Worm (Caenorhabditis elegans) whole organism, late embryonic: Measurements from ENCODE around the gene Y73B6BL.288.

Source experiments
- T23F11.4 ChIP-seq: fragments of 200-800 bp; sonication (Bioruptor generic); optimal IDR thresholded peaks from 2 replicates; lab custom pipeline; 2018; ENCODE audit warnings: mild to moderate bottlenecking, missing genetic modification characterization, missing compliant biosample characterization
- ceh-48 ChIP-seq: sonication (generic microtip); optimal IDR thresholded peaks from 2 replicates; lab custom pipeline; 2016; ENCODE audit warnings: missing genetic modification characterization, inconsistent platforms, missing compliant biosample characterization
- elt-4 ChIP-seq: sonication (generic microtip); optimal IDR thresholded peaks from 2 replicates; lab custom pipeline; 2016; ENCODE audit warnings: missing genetic modification characterization, missing compliant biosample characterization
- fax-1 ChIP-seq: sonication (generic microtip); optimal IDR thresholded peaks from 2 replicates; lab custom pipeline; 2016; ENCODE audit warnings: missing genotype, missing genetic modification characterization, missing compliant biosample characterization
- fkh-6 ChIP-seq: sonication (generic microtip); optimal IDR thresholded peaks from 2 replicates; lab custom pipeline; 2016; ENCODE audit warnings: missing genetic modification characterization, missing compliant biosample characterization
- hlh-6 ChIP-seq: sonication (generic microtip); optimal IDR thresholded peaks from 2 replicates; lab custom pipeline; 2016; ENCODE audit warnings: missing genotype, missing genetic modification characterization, missing compliant biosample characterization
- nhr-11 ChIP-seq: fragments of 150-350 bp; optimal IDR thresholded peaks from 2 replicates; lab custom pipeline; 2014; ENCODE audit warnings: missing biosample characterization, missing genetic modification characterization
- pha-4 ChIP-seq: fragments of 150-350 bp; optimal IDR thresholded peaks from 2 replicates; lab custom pipeline; 2018; ENCODE audit warnings: missing biosample characterization, missing genetic modification reagents, missing genetic modification characterization

- TF ChIP-seq fkh-6 (tag; lab: Kevin White, UChicago) (no peak), fax-1 (tag; lab: Kevin White, UChicago) (no peak), nhr-11 (tag; lab: Kevin White, UChicago) (no peak), pha-4 (no peak), ceh-48 (tag; lab: Kevin White, UChicago) (no peak), T23F11.4 (GFP tag; lab: Kevin White, UChicago) (no peak), elt-4 (no peak), hlh-6 (tag; lab: Kevin White, UChicago) (no peak)
Observed at ce11 chrIV:6326448-6326847, 15.9 kb downstream of the Y73B6BL.288 start, which contains the start of gene lsm-8.
